Fruit fly (Drosophila melanogaster) whole organism, prepupa: Measurements from ENCODE around the gene RhoGAP68F.

Experiments used
- CG6163 ChIP-seq: fragments of 200-800 bp; sonication (Bioruptor generic); IDR thresholded peaks from 3 replicates; pipeline ENCODE4 v1.3.6; 2022; ENCODE audit warnings: missing biosample characterization, missing genetic modification characterization
- Eip78C ChIP-seq: fragments of 200-800 bp; sonication (Bioruptor generic); peaks from one replicate; lab custom pipeline; 2016; ENCODE audit warnings: missing biosample characterization, missing genetic modification characterization
- Hr4 ChIP-seq: fragments of 200-800 bp; sonication (Bioruptor generic); optimal IDR thresholded peaks from 3 replicates; lab custom pipeline; 2016; ENCODE audit warnings: missing biosample characterization, missing genetic modification characterization
- Lpt ChIP-seq: fragments of 200-800 bp; sonication (Bioruptor generic); optimal IDR thresholded peaks from 3 replicates; lab custom pipeline; 2016; ENCODE audit warnings: missing biosample characterization, missing genetic modification characterization
- acj6 ChIP-seq: fragments of 200-800 bp; sonication (Bioruptor generic); optimal IDR thresholded peaks from 3 replicates; lab custom pipeline; 2016; ENCODE audit warnings: missing biosample characterization, missing genetic modification characterization
- eg ChIP-seq: fragments of 200-800 bp; sonication (Bioruptor generic); IDR thresholded peaks from 3 replicates; pipeline ENCODE4 v1.3.6; 2022; ENCODE audit warnings: missing biosample characterization, missing genetic modification characterization
- fd59A ChIP-seq: fragments of 200-800 bp; sonication (Bioruptor generic); optimal IDR thresholded peaks from 2 replicates; lab custom pipeline; 2017; ENCODE audit warnings: missing biosample characterization, mild to moderate bottlenecking, missing genetic modification characterization, missing genetic modification reagents

- TF ChIP-seq acj6 (peak; percentile 59), Eip78C (GFP tag; lab: Kevin White, UChicago) (peak; percentile 83), fd59A (GFP tag; lab: Kevin White, UChicago) (peak; percentile 47), eg (GFP tag; lab: Robert Waterston, UW) (peak; percentile 44; the same call in 1 of the 3 replicates), Hr4 (GFP tag; lab: Kevin White, UChicago) (peak; percentile 16), CG6163 (peak; percentile 20; the same call in 1 of the 3 replicates), Lpt (GFP tag; lab: Kevin White, UChicago) (peak; percentile 55)
Measured at dm6 chr3L:12101924-12102383, 36.7 kb upstream of the RhoGAP68F start.
